Worm (Caenorhabditis elegans): ENCODE data around the gene K12H6.7.

- TF ChIP-seq blmp-1 (tag; optimal IDR thresholded peaks at IDR 0.05; ENCODE audit: insufficient read depth) (no peak), lin-39 (tag; optimal IDR thresholded peaks at IDR 0.05) (no peak), ztf-1 (GFP tag; conservative IDR thresholded peaks at IDR 0.05) (no peak), elt-3 (tag; optimal IDR thresholded peaks at IDR 0.05) (no peak)
Observed at ce11 chrII:2841529-2841928, 4.8 kb upstream of the K12H6.7 start, which contains the start of gene Y110A2AL.6.

Measured in whole organism, L2 larva.